Worm (Caenorhabditis elegans) whole organism, midembryonic: ENCODE data around the gene clec-171.

Experiments used
- T22C8.4 ChIP-seq: fragments of 200-800 bp; sonication (Bioruptor generic); IDR thresholded peaks from 2 replicates; pipeline ENCODE4 v1.3.6; 2022; ENCODE audit warnings: missing genetic modification characterization, missing compliant biosample characterization
- cog-1 ChIP-seq: sonication (generic microtip); optimal IDR thresholded peaks from 2 replicates; lab custom pipeline; 2016; ENCODE audit warnings: missing genetic modification characterization, missing compliant biosample characterization
- flt-1 ChIP-seq: fragments of 200-800 bp; sonication (Bioruptor generic); IDR thresholded peaks from 2 replicates; pipeline ENCODE4 v1.3.6; 2022; ENCODE audit warnings: missing genetic modification characterization, missing compliant biosample characterization
- klf-2 ChIP-seq: fragments of 200-800 bp; sonication (Bioruptor generic); conservative IDR thresholded peaks from 2 replicates; pipeline ENCODE4 v1.3.6; 2022; ENCODE audit warnings: missing genetic modification reagents, missing genetic modification characterization, missing compliant biosample characterization
- med-1 ChIP-seq: sonication (generic microtip); optimal IDR thresholded peaks from 2 replicates; lab custom pipeline; 2017; ENCODE audit warnings: missing genetic modification characterization, mild to moderate bottlenecking, missing compliant biosample characterization, antibody characterized with exemption, missing genetic modification reagents; ENCODE audit not compliant: insufficient read depth
- ref-1 ChIP-seq: fragments of 200-800 bp; sonication (Bioruptor generic); conservative IDR thresholded peaks from 2 replicates; pipeline ENCODE4 v1.3.6; 2022; ENCODE audit warnings: missing genetic modification reagents, missing genetic modification characterization, missing compliant biosample characterization
- tab-1 ChIP-seq: fragments of 200-800 bp; sonication (Bioruptor generic); IDR thresholded peaks from 2 replicates; pipeline ENCODE4 v1.3.6; 2022; ENCODE audit warnings: missing genetic modification characterization, missing compliant biosample characterization
- ztf-23 ChIP-seq: fragments of 200-800 bp; sonication (Bioruptor generic); IDR thresholded peaks from 2 replicates; pipeline ENCODE4 v1.3.6; 2022; ENCODE audit warnings: missing genetic modification reagents, missing genetic modification characterization, missing compliant biosample characterization
- ztf-29 ChIP-seq: fragments of 200-800 bp; sonication (Bioruptor generic); IDR thresholded peaks from 2 replicates; pipeline ENCODE4 v1.3.6; 2022; ENCODE audit warnings: missing genetic modification reagents, missing genetic modification characterization, missing compliant biosample characterization

Gene clec-171

ce11 chrIV:1434554-1435089, 7.4 kb upstream of the clec-171 start, which contains the start of gene clp-6:
TSS of gene clp-6 (minus strand) at chrIV:1435039.
- TF ChIP-seq tab-1 (GFP tag; lab: Robert Waterston, UW): no peak
- TF ChIP-seq cog-1 (tag; lab: Kevin White, UChicago): no peak
- TF ChIP-seq flt-1: no peak
- no peak for TF ChIP-seq med-1 (GFP tag; lab: Kevin White, UChicago)
- peak; percentile 68 for TF ChIP-seq T22C8.4 (GFP tag; lab: Robert Waterston, UW)
- TF ChIP-seq ztf-29 (GFP tag; lab: Robert Waterston, UW): no peak
- no peak for TF ChIP-seq ztf-23 (GFP tag; lab: Robert Waterston, UW)
- TF ChIP-seq klf-2 (GFP tag; lab: Robert Waterston, UW): no peak

- TF ChIP-seq med-1 (GFP tag; lab: Kevin White, UChicago) (no peak), flt-1 (no peak), cog-1 (tag; lab: Kevin White, UChicago) (no peak), ref-1 (no peak), tab-1 (GFP tag; lab: Robert Waterston, UW) (no peak), T22C8.4 (GFP tag; lab: Robert Waterston, UW) (0 out of 2 replicates have a peak, but pooled peaks have one; percentile 48)
Observed at ce11 chrIV:1433978-1434377, 6.8 kb upstream of the clec-171 start.

DNA sequence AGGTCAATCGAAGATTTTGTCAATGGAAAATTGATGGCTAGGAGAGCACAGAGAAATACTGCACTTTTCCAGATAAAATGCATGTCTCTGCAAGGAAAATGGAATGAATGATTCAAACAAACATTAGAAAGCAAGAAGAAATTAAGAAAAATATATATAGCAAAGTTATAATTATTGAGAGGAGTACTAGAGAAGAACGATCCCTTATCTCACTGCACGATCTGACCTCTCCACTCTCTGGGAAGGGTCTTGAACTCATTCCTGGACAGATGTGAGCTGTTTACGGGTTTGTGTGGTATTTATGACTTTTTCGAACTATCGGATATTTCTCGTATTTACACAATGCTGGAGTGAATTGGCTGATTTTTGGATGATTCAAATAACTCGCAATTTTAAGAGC, 3.1 kb upstream of the clec-171 start, which contains the start of gene Y77E11A.23:
Y77E11A.23 (minus strand) TSS at position 107 of the 400 bp plus-strand sequence.
- no peak for TF ChIP-seq flt-1
- TF ChIP-seq med-1 (GFP tag; lab: Kevin White, UChicago): no peak
- no peak for TF ChIP-seq ztf-29 (GFP tag; lab: Robert Waterston, UW)
- no peak for TF ChIP-seq T22C8.4 (GFP tag; lab: Robert Waterston, UW)
- TF ChIP-seq ztf-23 (GFP tag; lab: Robert Waterston, UW): no peak
- no peak for TF ChIP-seq tab-1 (GFP tag; lab: Robert Waterston, UW)
- TF ChIP-seq cog-1 (tag; lab: Kevin White, UChicago): no peak
- no peak for TF ChIP-seq klf-2 (GFP tag; lab: Robert Waterston, UW)
- TF ChIP-seq ref-1: no peak

DNA sequence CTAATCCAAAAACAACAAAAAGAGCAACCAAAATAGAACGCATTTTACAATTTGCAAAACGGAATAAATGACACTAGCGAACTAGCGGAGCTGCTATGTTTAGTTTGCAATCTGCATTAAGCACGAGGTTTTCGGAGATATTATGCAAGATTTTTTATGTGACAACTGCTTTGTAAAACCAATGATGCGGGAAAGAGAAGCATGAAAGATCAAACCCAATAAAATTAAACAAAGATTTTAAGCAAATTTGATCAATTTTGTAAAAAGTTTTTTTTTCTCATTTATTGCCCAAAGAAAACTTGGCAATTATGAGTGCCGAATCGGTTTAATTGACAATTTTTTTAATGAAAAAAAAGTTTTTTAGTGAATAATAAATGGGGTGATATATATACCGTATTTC, 2.2 kb downstream of the clec-171 start, which contains the start of gene Y77E11A.8:
Y77E11A.8 (minus strand) TSS at position 101 of the 400 bp plus-strand sequence.
- TF ChIP-seq med-1 (GFP tag; lab: Kevin White, UChicago) (no peak), cog-1 (tag; lab: Kevin White, UChicago) (no peak), ztf-29 (GFP tag; lab: Robert Waterston, UW) (no peak), flt-1 (no peak), tab-1 (GFP tag; lab: Robert Waterston, UW) (no peak), ref-1 (no peak), klf-2 (GFP tag; lab: Robert Waterston, UW) (no peak), ztf-23 (GFP tag; lab: Robert Waterston, UW) (no peak), T22C8.4 (GFP tag; lab: Robert Waterston, UW) (no peak)

ce11 chrIV:1420603-1421002, 6.6 kb downstream of the clec-171 start, which contains the start of gene jtr-1:
TSS of gene jtr-1 (plus strand) at chrIV:1420929.
- TF ChIP-seq flt-1 (no peak), cog-1 (tag; lab: Kevin White, UChicago) (no peak), tab-1 (GFP tag; lab: Robert Waterston, UW) (no peak), ref-1 (no peak), med-1 (GFP tag; lab: Kevin White, UChicago) (no peak), T22C8.4 (GFP tag; lab: Robert Waterston, UW) (no peak), klf-2 (GFP tag; lab: Robert Waterston, UW) (no peak), ztf-29 (GFP tag; lab: Robert Waterston, UW) (no peak), ztf-23 (GFP tag; lab: Robert Waterston, UW) (no peak)

- peak; percentile 73 for TF ChIP-seq cog-1 (tag; lab: Kevin White, UChicago)
- TF ChIP-seq flt-1: peak; percentile 77
- TF ChIP-seq ztf-23 (GFP tag; lab: Robert Waterston, UW): peak; percentile 73; the same call in 1 of the 2 replicates
- no peak for TF ChIP-seq med-1 (GFP tag; lab: Kevin White, UChicago)
- peak; percentile 61 for TF ChIP-seq T22C8.4 (GFP tag; lab: Robert Waterston, UW)
- no peak for TF ChIP-seq tab-1 (GFP tag; lab: Robert Waterston, UW)
- TF ChIP-seq klf-2 (GFP tag; lab: Robert Waterston, UW): no peak
- no peak for TF ChIP-seq ref-1
- peak; percentile 51; the same call in 1 of the 2 replicates for TF ChIP-seq ztf-29 (GFP tag; lab: Robert Waterston, UW)
Observed at ce11 chrIV:1419795-1420509, 7.2 kb downstream of the clec-171 start, which contains the start of gene Y77E11A.7. TSS of gene Y77E11A.7 (minus strand) at chrIV:1419849.

ce11 chrIV:1409941-1410340, 17.2 kb downstream of the clec-171 start, which contains the start of gene rpc-11:
TSS of gene rpc-11 (minus strand) at chrIV:1410041.
- TF ChIP-seq ref-1 (no peak), ztf-29 (GFP tag; lab: Robert Waterston, UW) (no peak), cog-1 (tag; lab: Kevin White, UChicago) (no peak), tab-1 (GFP tag; lab: Robert Waterston, UW) (no peak), ztf-23 (GFP tag; lab: Robert Waterston, UW) (no peak), T22C8.4 (GFP tag; lab: Robert Waterston, UW) (no peak), klf-2 (GFP tag; lab: Robert Waterston, UW) (no peak), flt-1 (no peak), med-1 (GFP tag; lab: Kevin White, UChicago) (no peak)

- TF ChIP-seq T22C8.4 (GFP tag; lab: Robert Waterston, UW) (no peak; the same call in 1 of the 2 replicates), flt-1 (no peak), klf-2 (GFP tag; lab: Robert Waterston, UW) (no peak), ztf-29 (GFP tag; lab: Robert Waterston, UW) (no peak), cog-1 (tag; lab: Kevin White, UChicago) (no peak), ztf-23 (GFP tag; lab: Robert Waterston, UW) (no peak), tab-1 (GFP tag; lab: Robert Waterston, UW) (no peak), med-1 (GFP tag; lab: Kevin White, UChicago) (no peak), ref-1 (no peak)
Observed at ce11 chrIV:1408718-1409117, 18.5 kb downstream of the clec-171 start.
